Worm (Caenorhabditis elegans) whole organism, L4 larva: Measurements from ENCODE around the gene sdz-8.

Experiments used
- D1046.2 ChIP-seq: fragments of 200-800 bp; sonication (Bioruptor generic); IDR thresholded peaks from 2 replicates; pipeline ENCODE4 v1.3.6; 2022; ENCODE audit warnings: missing genetic modification characterization, missing compliant biosample characterization
- F10B5.3 ChIP-seq: sonication (generic microtip); optimal IDR thresholded peaks from 2 replicates; lab custom pipeline; 2016; ENCODE audit warnings: mild to moderate bottlenecking, missing genetic modification characterization, missing compliant biosample characterization
- F26F4.8 ChIP-seq: fragments of 200-800 bp; sonication (Bioruptor generic); conservative IDR thresholded peaks from 2 replicates; pipeline ENCODE4 v1.3.6; 2022; ENCODE audit warnings: missing genetic modification characterization, missing compliant biosample characterization
- F37D6.2 ChIP-seq: sonication (generic microtip); optimal IDR thresholded peaks from 2 replicates; lab custom pipeline; 2016; ENCODE audit warnings: mild to moderate bottlenecking, missing genetic modification characterization, missing compliant biosample characterization
- R02D3.7 ChIP-seq: fragments of 150-350 bp; sonication (generic microtip); optimal IDR thresholded peaks from 3 replicates; lab custom pipeline; 2014; ENCODE audit warnings: missing biosample characterization, missing genetic modification characterization
- Y105C5A.15 ChIP-seq: fragments of 200-800 bp; sonication (Bioruptor generic); IDR thresholded peaks from 2 replicates; pipeline ENCODE4 v1.3.6; 2022; ENCODE audit warnings: missing genetic modification characterization, missing compliant biosample characterization
- Y5F2A.4 ChIP-seq: fragments of 200-800 bp; sonication (Bioruptor generic); optimal IDR thresholded peaks from 2 replicates; lab custom pipeline; 2018; ENCODE audit warnings: mild to moderate bottlenecking, missing genetic modification characterization, missing compliant biosample characterization
- Y75B8A.6 ChIP-seq: fragments of 200-800 bp; sonication (Bioruptor generic); IDR thresholded peaks from 2 replicates; pipeline ENCODE4 v1.3.6; 2022; ENCODE audit warnings: missing genetic modification reagents, missing genetic modification characterization, missing compliant biosample characterization
- aly-2 ChIP-seq: sonication (generic microtip); optimal IDR thresholded peaks from 2 replicates; lab custom pipeline; 2018; ENCODE audit warnings: missing biosample characterization, missing genetic modification characterization
- ceh-20 ChIP-seq: fragments of 200-800 bp; sonication (Bioruptor generic); IDR thresholded peaks from 2 replicates; pipeline ENCODE4 v1.3.6; 2022; ENCODE audit warnings: missing genetic modification reagents, missing genetic modification characterization, missing compliant biosample characterization
- ceh-28 ChIP-seq: fragments of 150-350 bp; optimal IDR thresholded peaks from 2 replicates; lab custom pipeline; 2014; ENCODE audit warnings: missing biosample characterization, missing genetic modification reagents, missing genetic modification characterization
- ceh-44 ChIP-seq: fragments of 200-800 bp; sonication (Bioruptor generic); IDR thresholded peaks from 2 replicates; pipeline ENCODE4 v1.3.6; 2022; ENCODE audit warnings: missing genetic modification reagents, missing genetic modification characterization, missing compliant biosample characterization
- ceh-82 ChIP-seq: sonication (generic microtip); optimal IDR thresholded peaks from 2 replicates; lab custom pipeline; 2017; ENCODE audit warnings: missing biosample characterization, missing genetic modification characterization
- ctbp-1 ChIP-seq: fragments of 200-800 bp; sonication (Bioruptor generic); IDR thresholded peaks from 2 replicates; pipeline ENCODE4 v1.3.6; 2022; ENCODE audit warnings: missing genetic modification reagents, missing genetic modification characterization, missing compliant biosample characterization
- dpl-1 ChIP-seq: fragments of 150-350 bp; optimal IDR thresholded peaks from 2 replicates; lab custom pipeline; 2014; ENCODE audit warnings: missing biosample characterization, missing genetic modification reagents, missing genetic modification characterization
- duxl-1 ChIP-seq: sonication (generic microtip); optimal IDR thresholded peaks from 2 replicates; lab custom pipeline; 2016; ENCODE audit warnings: mild to moderate bottlenecking, missing genetic modification characterization, moderate library complexity, missing compliant biosample characterization; ENCODE audit not compliant: poor library complexity
- dve-1 ChIP-seq: sonication (generic microtip); optimal IDR thresholded peaks from 2 replicates; lab custom pipeline; 2017; ENCODE audit warnings: antibody characterized with exemption, mild to moderate bottlenecking, missing genetic modification characterization, missing compliant biosample characterization; ENCODE audit not compliant: insufficient read depth
- egl-43 ChIP-seq: fragments of 200-800 bp; sonication (Bioruptor generic); IDR thresholded peaks from 2 replicates; pipeline ENCODE4 v1.3.6; 2022; ENCODE audit warnings: missing genetic modification reagents, missing genetic modification characterization, missing compliant biosample characterization
- fkh-10 ChIP-seq: fragments of 150-350 bp; optimal IDR thresholded peaks from 2 replicates; lab custom pipeline; 2014; ENCODE audit warnings: missing biosample characterization, missing genetic modification reagents, missing genetic modification characterization
- hif-1 ChIP-seq, 2 experiments: sonication (generic microtip); optimal IDR thresholded peaks; 2 replicates each; lab custom pipeline; 2016 to 2017; ENCODE audit warnings: missing compliant biosample characterization in 2 of 2, missing genetic modification characterization in 2 of 2, missing genetic modification reagents in 2 of 2, missing genotype in 2 of 2, mild to moderate bottlenecking in 1 of 2
- jun-1 ChIP-seq: fragments of 150-350 bp; optimal IDR thresholded peaks from 2 replicates; lab custom pipeline; 2014; ENCODE audit warnings: missing biosample characterization, missing genetic modification reagents, missing genetic modification characterization
- lin-13 ChIP-seq: fragments of 150-350 bp; optimal IDR thresholded peaks from 2 replicates; lab custom pipeline; 2014; ENCODE audit warnings: missing biosample characterization, missing genetic modification reagents, missing genetic modification characterization
- lin-29 ChIP-seq: fragments of 200-800 bp; sonication (Bioruptor generic); IDR thresholded peaks from 2 replicates; pipeline ENCODE4 v1.3.6; 2022; ENCODE audit warnings: missing genetic modification reagents, missing genetic modification characterization, missing compliant biosample characterization
- lin-38 ChIP-seq: fragments of 200-800 bp; sonication (Bioruptor generic); IDR thresholded peaks from 2 replicates; pipeline ENCODE4 v1.3.6; 2022; ENCODE audit warnings: missing genetic modification reagents, missing genetic modification characterization, missing compliant biosample characterization
- lin-39 ChIP-seq: fragments of 150-350 bp; optimal IDR thresholded peaks from 2 replicates; lab custom pipeline; 2014; ENCODE audit warnings: missing biosample characterization, missing genetic modification reagents, missing genetic modification characterization
- lir-3 ChIP-seq: sonication (generic microtip); optimal IDR thresholded peaks from 2 replicates; lab custom pipeline; 2016; ENCODE audit warnings: mild to moderate bottlenecking, missing genetic modification characterization, missing compliant biosample characterization
- madf-9 ChIP-seq: fragments of 200-800 bp; sonication (Bioruptor generic); conservative IDR thresholded peaks from 2 replicates; pipeline ENCODE4 v1.3.6; 2022; ENCODE audit warnings: missing genetic modification reagents, missing genetic modification characterization, missing compliant biosample characterization
- mes-2 ChIP-seq: sonication (generic microtip); optimal IDR thresholded peaks from 2 replicates; lab custom pipeline; 2016; ENCODE audit warnings: missing genotype, mild to moderate bottlenecking, missing genetic modification characterization, missing compliant biosample characterization; ENCODE audit not compliant: poor library complexity, severe bottlenecking
- mxl-3 ChIP-seq: fragments of 200-800 bp; sonication (Bioruptor generic); optimal IDR thresholded peaks from 2 replicates; lab custom pipeline; 2018; ENCODE audit warnings: mild to moderate bottlenecking, missing genetic modification characterization, missing compliant biosample characterization
- nhr-10 ChIP-seq: fragments of 150-350 bp; optimal IDR thresholded peaks from 2 replicates; lab custom pipeline; 2014; ENCODE audit warnings: missing biosample characterization, missing genetic modification characterization
- nhr-102 ChIP-seq: sonication (generic microtip); optimal IDR thresholded peaks from 2 replicates; lab custom pipeline; 2016; ENCODE audit warnings: mild to moderate bottlenecking, missing genetic modification characterization, moderate library complexity, missing compliant biosample characterization
- nhr-11 ChIP-seq: fragments of 150-350 bp; optimal IDR thresholded peaks from 2 replicates; lab custom pipeline; 2014; ENCODE audit warnings: missing biosample characterization, missing genetic modification characterization
- nhr-111 ChIP-seq: fragments of 200-800 bp; sonication (Bioruptor generic); optimal IDR thresholded peaks from 2 replicates; lab custom pipeline; 2018; ENCODE audit warnings: mild to moderate bottlenecking, missing genetic modification characterization, missing compliant biosample characterization
- nhr-237 ChIP-seq: sonication (generic microtip); optimal IDR thresholded peaks from 2 replicates; lab custom pipeline; 2017; ENCODE audit warnings: missing biosample characterization, missing genetic modification characterization
- nhr-28 ChIP-seq: fragments of 150-350 bp; optimal IDR thresholded peaks from 2 replicates; lab custom pipeline; 2014; ENCODE audit warnings: missing biosample characterization, missing genetic modification characterization
- nhr-42 ChIP-seq: fragments of 200-800 bp; sonication (Bioruptor generic); IDR thresholded peaks from 2 replicates; pipeline ENCODE4 v1.3.6; 2022; ENCODE audit warnings: missing genetic modification characterization, missing compliant biosample characterization
- nhr-76 ChIP-seq: fragments of 150-350 bp; optimal IDR thresholded peaks from 2 replicates; lab custom pipeline; 2014; ENCODE audit warnings: missing biosample characterization, missing genetic modification characterization
- nhr-77 ChIP-seq: fragments of 150-350 bp; optimal IDR thresholded peaks from 2 replicates; lab custom pipeline; 2014; ENCODE audit warnings: missing biosample characterization, missing genetic modification characterization
- saeg-2 ChIP-seq: fragments of 200-800 bp; sonication (Bioruptor generic); IDR thresholded peaks from 2 replicates; pipeline ENCODE4 v1.3.6; 2022; ENCODE audit warnings: missing genetic modification reagents, missing genetic modification characterization, missing compliant biosample characterization
- sdz-12 ChIP-seq: fragments of 200-800 bp; sonication (Bioruptor generic); optimal IDR thresholded peaks from 2 replicates; lab custom pipeline; 2018; ENCODE audit warnings: mild to moderate bottlenecking, missing genetic modification characterization, missing compliant biosample characterization
- skn-1 ChIP-seq: fragments of 150-350 bp; optimal IDR thresholded peaks from 2 replicates; lab custom pipeline; 2014; ENCODE audit warnings: missing biosample characterization, missing genetic modification characterization
- tag-97 ChIP-seq: fragments of 200-800 bp; sonication (Bioruptor generic); IDR thresholded peaks from 2 replicates; pipeline ENCODE4 v1.3.6; 2022; ENCODE audit warnings: missing genetic modification characterization, missing compliant biosample characterization
- tra-1 ChIP-seq: fragments of 200-800 bp; sonication (Bioruptor generic); IDR thresholded peaks from 2 replicates; pipeline ENCODE4 v1.3.6; 2022; ENCODE audit warnings: missing genetic modification reagents, missing genetic modification characterization, missing compliant biosample characterization
- unc-130 ChIP-seq: sonication (generic microtip); optimal IDR thresholded peaks from 2 replicates; lab custom pipeline; 2016; ENCODE audit warnings: missing genetic modification reagents, missing genetic modification characterization, missing compliant biosample characterization
- unc-39 ChIP-seq: sonication (generic microtip); optimal IDR thresholded peaks from 2 replicates; lab custom pipeline; 2017; ENCODE audit warnings: missing biosample characterization, missing genetic modification characterization
- unc-62 ChIP-seq, 3 experiments: fragments of 150-350 bp in 1 of 3; sonication (generic microtip); optimal IDR thresholded peaks in 2 of 3; peaks in 1 of 3; 1 replicate in 1 of 3; 2 replicates in 2 of 3; lab custom pipeline; 2014 to 2017; ENCODE audit warnings: missing biosample characterization in 3 of 3, missing genetic modification characterization in 3 of 3, missing genetic modification reagents in 3 of 3, missing genotype in 1 of 3
- zag-1 ChIP-seq: fragments of 150-350 bp; optimal IDR thresholded peaks from 2 replicates; lab custom pipeline; 2014; ENCODE audit warnings: missing biosample characterization, missing genetic modification characterization
- zfp-2 ChIP-seq: sonication (generic microtip); optimal IDR thresholded peaks from 2 replicates; lab custom pipeline; 2016; ENCODE audit warnings: mild to moderate bottlenecking, missing genetic modification characterization, missing compliant biosample characterization
- ztf-11 ChIP-seq: fragments of 150-350 bp; optimal IDR thresholded peaks from 2 replicates; lab custom pipeline; 2014; ENCODE audit warnings: missing biosample characterization, missing genetic modification characterization
- ztf-7 ChIP-seq: fragments of 150-350 bp; optimal IDR thresholded peaks from 2 replicates; lab custom pipeline; 2014; ENCODE audit warnings: missing biosample characterization, missing genetic modification characterization

sdz-8 gene

DNA sequence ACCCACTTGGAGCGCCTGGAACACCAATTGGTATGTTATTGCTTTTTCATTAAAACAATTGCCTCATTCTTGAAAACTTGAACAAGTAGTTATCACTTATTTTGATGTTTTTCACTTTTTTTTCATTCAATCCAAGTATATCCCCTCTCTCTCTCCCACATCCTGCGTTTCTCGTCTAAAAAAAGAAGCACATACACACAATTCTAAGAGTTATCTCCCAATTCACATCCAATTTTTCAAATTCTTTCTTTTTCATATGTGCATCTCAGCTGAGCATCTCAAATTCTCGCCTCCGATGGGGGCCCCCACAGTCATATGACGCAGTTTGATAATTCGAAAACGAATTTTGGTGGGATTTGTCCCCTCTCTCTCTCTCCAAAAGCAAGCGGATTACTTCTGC lies 20.7 kb upstream of the sdz-8 start:
- TF ChIP-seq unc-62 (GFP tag; optimal IDR thresholded peaks at IDR 0.05 in 1 of 2; lab: Kevin White, UChicago): peak in 1 of 2 experiments; percentile 85
- TF ChIP-seq unc-62 (tag; optimal IDR thresholded peaks at IDR 0.05; lab: Kevin White, UChicago): no peak
- 0 out of 2 replicates have a peak, but pooled peaks have one; percentile 19 for TF ChIP-seq Y75B8A.6
- TF ChIP-seq R02D3.7: no peak
- TF ChIP-seq nhr-237: no peak
- 0 out of 2 replicates have a peak, but pooled peaks have one; percentile 28 for TF ChIP-seq F26F4.8 (GFP tag; lab: Robert Waterston, UW)
- no peak for TF ChIP-seq dpl-1 (GFP tag; lab: Kevin White, UChicago)
- no peak for TF ChIP-seq nhr-76
- TF ChIP-seq jun-1 (tag; lab: Kevin White, UChicago): no peak
- no peak for TF ChIP-seq ctbp-1 (GFP tag; lab: Robert Waterston, UW)

DNA sequence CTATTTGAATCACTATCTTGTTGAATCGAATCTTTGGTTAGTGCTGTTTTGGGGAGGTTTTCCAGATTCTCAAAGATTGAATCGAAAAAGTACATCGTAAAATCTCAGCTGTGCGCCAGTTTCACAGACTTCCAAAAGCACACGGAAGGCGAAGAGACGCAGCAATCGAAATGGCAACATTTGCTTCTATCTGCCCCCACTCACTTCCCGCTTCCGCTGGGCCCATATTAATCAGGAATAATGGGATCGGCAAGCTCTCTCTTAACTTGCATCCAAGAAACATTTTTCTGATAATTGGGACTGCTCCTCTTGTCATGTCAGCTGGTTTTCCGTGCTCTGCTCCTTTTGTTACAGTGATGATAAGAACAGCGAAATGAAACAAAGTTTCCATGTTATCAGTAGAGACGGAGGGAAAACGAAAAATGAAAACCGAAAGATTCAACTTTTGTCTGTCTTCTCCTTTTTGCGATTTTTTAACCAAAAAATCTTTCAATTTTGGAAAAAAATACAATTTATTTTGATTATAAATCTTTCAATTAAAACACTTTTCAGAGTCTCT lies 19.6 kb upstream of the sdz-8 start:
- no peak for TF ChIP-seq jun-1 (tag; lab: Kevin White, UChicago)
- no peak for TF ChIP-seq skn-1
- no peak for TF ChIP-seq nhr-102 (tag; lab: Kevin White, UChicago)
- no peak for TF ChIP-seq F10B5.3 (tag; lab: Kevin White, UChicago)
- no peak for TF ChIP-seq unc-39 (tag; lab: Kevin White, UChicago)
- no peak for TF ChIP-seq Y5F2A.4 (GFP tag; lab: Kevin White, UChicago)
- no peak for TF ChIP-seq nhr-76
- TF ChIP-seq sdz-12 (GFP tag; lab: Kevin White, UChicago): no peak
- no peak for TF ChIP-seq ceh-44 (GFP tag; lab: Robert Waterston, UW)
- no peak for TF ChIP-seq lir-3 (tag; lab: Kevin White, UChicago)
- no peak for TF ChIP-seq lin-13 (GFP tag; lab: Kevin White, UChicago)
- no peak for TF ChIP-seq fkh-10 (GFP tag; lab: Kevin White, UChicago)
- TF ChIP-seq nhr-42: no peak
- TF ChIP-seq nhr-10 (tag; lab: Kevin White, UChicago): no peak
- no peak for TF ChIP-seq F37D6.2 (tag; lab: Kevin White, UChicago)
- TF ChIP-seq dpl-1 (GFP tag; lab: Kevin White, UChicago): no peak
- no peak for TF ChIP-seq lin-38 (GFP tag; lab: Robert Waterston, UW)
- no peak for TF ChIP-seq ceh-82
- TF ChIP-seq nhr-28 (tag; lab: Kevin White, UChicago): peak; percentile 74
- TF ChIP-seq aly-2 (tag; lab: Kevin White, UChicago): no peak
- no peak for TF ChIP-seq ztf-11
- TF ChIP-seq nhr-77: no peak
- no peak for TF ChIP-seq nhr-11
- no peak for TF ChIP-seq tag-97 (GFP tag; lab: Robert Waterston, UW)
- TF ChIP-seq ceh-20: no peak
- peak; percentile 6; the same call in 1 of the 2 replicates for TF ChIP-seq egl-43 (GFP tag; lab: Robert Waterston, UW)
- no peak for TF ChIP-seq zag-1
- no peak for TF ChIP-seq mxl-3
- TF ChIP-seq nhr-111 (GFP tag; lab: Kevin White, UChicago): no peak
- TF ChIP-seq duxl-1 (tag; lab: Kevin White, UChicago): no peak
- TF ChIP-seq lin-29: no peak
- no peak for TF ChIP-seq mes-2 (tag; lab: Kevin White, UChicago)
- no peak for TF ChIP-seq saeg-2 (GFP tag; lab: Robert Waterston, UW)
- no peak for TF ChIP-seq unc-130 (GFP tag; lab: Kevin White, UChicago)
- TF ChIP-seq tra-1 (GFP tag; lab: Robert Waterston, UW): no peak
- TF ChIP-seq F26F4.8 (GFP tag; lab: Robert Waterston, UW): no peak
- TF ChIP-seq hif-1 (tag; optimal IDR thresholded peaks at IDR 0.05; lab: Kevin White, UChicago): no peak
- no peak for TF ChIP-seq D1046.2 (GFP tag; lab: Robert Waterston, UW)
- TF ChIP-seq Y105C5A.15 (GFP tag; lab: Robert Waterston, UW): no peak
- peak; percentile 33 for TF ChIP-seq dve-1 (tag; lab: Kevin White, UChicago)
- TF ChIP-seq zfp-2: no peak
- TF ChIP-seq madf-9 (GFP tag; lab: Robert Waterston, UW): no peak
- no peak for TF ChIP-seq ceh-28 (tag; lab: Kevin White, UChicago)
- TF ChIP-seq ztf-7: no peak
- no peak for TF ChIP-seq lin-39 (tag; lab: Kevin White, UChicago)
